Worm (Caenorhabditis elegans) whole organism, L4/young adult: ENCODE results near the gene F49F1.7.

Experiments
- W03F9.2 ChIP-seq: fragments of 150-350 bp; optimal IDR thresholded peaks from 2 replicates; lab custom pipeline; 2014; ENCODE audit warnings: missing biosample characterization, missing genetic modification characterization
- dao-5 ChIP-seq: sonication (generic microtip); optimal IDR thresholded peaks from 2 replicates; lab custom pipeline; 2016; ENCODE audit warnings: missing genotype, missing genetic modification characterization, moderate library complexity, missing compliant biosample characterization
- him-1 ChIP-seq: sonication (generic microtip); optimal IDR thresholded peaks from 2 replicates; lab custom pipeline; 2016; ENCODE audit warnings: missing genotype, missing genetic modification reagents, missing genetic modification characterization, missing compliant biosample characterization

ce11 chrIV:4094364-4094763, 31.2 kb downstream of the F49F1.7 start:
- TF ChIP-seq W03F9.2 (tag; lab: Kevin White, UChicago) (no peak), dao-5 (tag; lab: Kevin White, UChicago) (no peak), him-1 (no peak)
